Worm (Caenorhabditis elegans): Measurements from ENCODE around the gene nhr-8.

ce11 chrIV:7728402-7728963 lies 17.7 kb downstream of the nhr-8 start, which contains the start of gene sucg-1:
- TF ChIP-seq mdl-1 (tag; optimal IDR thresholded peaks at IDR 0.05): no peak
- TF ChIP-seq zag-1 (tag; optimal IDR thresholded peaks at IDR 0.05): no peak
- no peak for TF ChIP-seq unc-62 (GFP tag; optimal IDR thresholded peaks at IDR 0.05)
- TF ChIP-seq nhr-237 (tag; optimal IDR thresholded peaks at IDR 0.05): no peak
- TF ChIP-seq nhr-28 (tag; optimal IDR thresholded peaks at IDR 0.05): no peak
- no peak for TF ChIP-seq fkh-10 (GFP tag; optimal IDR thresholded peaks at IDR 0.05)
- TF ChIP-seq pqm-1 (tag; optimal IDR thresholded peaks at IDR 0.05): no peak
- TF ChIP-seq daf-12 (tag; optimal IDR thresholded peaks at IDR 0.05): no peak
- TF ChIP-seq lin-39 (tag; optimal IDR thresholded peaks at IDR 0.05): no peak
- no peak for TF ChIP-seq nhr-77 (tag; optimal IDR thresholded peaks at IDR 0.05)
- TF ChIP-seq R02D3.7 (tag; optimal IDR thresholded peaks at IDR 0.05): no peak

All from whole organism, L3 larva.